Worm (Caenorhabditis elegans) whole organism, early embryonic: ENCODE measurements around the gene tra-3.

Source experiments
- B0310.2 ChIP-seq: sonication (generic microtip); optimal IDR thresholded peaks from 2 replicates; lab custom pipeline; 2016; ENCODE audit warnings: mild to moderate bottlenecking, missing genetic modification characterization, missing compliant biosample characterization
- F13C5.2 ChIP-seq: sonication (generic microtip); optimal IDR thresholded peaks from 2 replicates; lab custom pipeline; 2017; ENCODE audit warnings: mild to moderate bottlenecking, missing genetic modification characterization, inconsistent platforms, missing compliant biosample characterization
- aly-1 ChIP-seq: sonication (generic microtip); optimal IDR thresholded peaks from 2 replicates; lab custom pipeline; 2016; ENCODE audit warnings: missing genetic modification characterization, missing compliant biosample characterization
- ama-1 ChIP-seq: fragments of 150-350 bp; optimal IDR thresholded peaks from 2 replicates; lab custom pipeline; 2014
- ceh-13 ChIP-seq: fragments of 200-800 bp; sonication (Bioruptor generic); optimal IDR thresholded peaks from 2 replicates; lab custom pipeline; 2018; ENCODE audit warnings: mild to moderate bottlenecking, missing genetic modification characterization, missing compliant biosample characterization
- ceh-36 ChIP-seq: sonication (generic microtip); optimal IDR thresholded peaks from 2 replicates; lab custom pipeline; 2016; ENCODE audit warnings: missing genetic modification characterization, inconsistent platforms, missing compliant biosample characterization
- ets-7 ChIP-seq: sonication (generic microtip); optimal IDR thresholded peaks from 2 replicates; lab custom pipeline; 2016; ENCODE audit warnings: missing genotype, missing genetic modification characterization, missing compliant biosample characterization
- flt-1 ChIP-seq: fragments of 200-800 bp; sonication (Bioruptor generic); IDR thresholded peaks from 2 replicates; pipeline ENCODE4 v1.3.6; 2022; ENCODE audit warnings: missing genetic modification characterization, missing compliant biosample characterization
- hmbx-1 ChIP-seq: sonication (generic microtip); optimal IDR thresholded peaks from 2 replicates; lab custom pipeline; 2016; ENCODE audit warnings: mild to moderate bottlenecking, missing genetic modification characterization, missing compliant biosample characterization
- hmg-4 ChIP-seq: fragments of 200-800 bp; sonication (Bioruptor generic); optimal IDR thresholded peaks from 2 replicates; lab custom pipeline; 2018; ENCODE audit warnings: mild to moderate bottlenecking, missing genetic modification characterization, missing compliant biosample characterization
- hnd-1 ChIP-seq: sonication (generic microtip); optimal IDR thresholded peaks from 2 replicates; lab custom pipeline; 2016; ENCODE audit warnings: missing genetic modification characterization, missing compliant biosample characterization
- pes-1 ChIP-seq: fragments of 200-800 bp; sonication (Bioruptor generic); IDR thresholded peaks from 2 replicates; pipeline ENCODE4 v1.3.6; 2022; ENCODE audit warnings: missing genetic modification reagents, missing genetic modification characterization, missing compliant biosample characterization
- scrt-1 ChIP-seq: fragments of 200-800 bp; sonication (Bioruptor generic); IDR thresholded peaks from 2 replicates; pipeline ENCODE4 v1.3.6; 2022; ENCODE audit warnings: missing genetic modification characterization, missing compliant biosample characterization
- sea-1 ChIP-seq: fragments of 200-800 bp; sonication (Bioruptor generic); conservative IDR thresholded peaks from 2 replicates; pipeline ENCODE4 v1.3.6; 2022; ENCODE audit warnings: missing genetic modification characterization, missing compliant biosample characterization
- tbx-11 ChIP-seq: fragments of 200-800 bp; sonication (Bioruptor generic); IDR thresholded peaks from 2 replicates; pipeline ENCODE4 v1.3.6; 2022; ENCODE audit warnings: missing genetic modification characterization, missing compliant biosample characterization
- tbx-37 ChIP-seq: fragments of 200-800 bp; sonication (Bioruptor generic); conservative IDR thresholded peaks from 2 replicates; pipeline ENCODE4 v1.3.6; 2022; ENCODE audit warnings: missing genetic modification reagents, missing genetic modification characterization, missing compliant biosample characterization
- tra-4 ChIP-seq: sonication (generic microtip); optimal IDR thresholded peaks from 2 replicates; lab custom pipeline; 2017; ENCODE audit warnings: missing genetic modification characterization, missing compliant biosample characterization

Gene tra-3

DNA sequence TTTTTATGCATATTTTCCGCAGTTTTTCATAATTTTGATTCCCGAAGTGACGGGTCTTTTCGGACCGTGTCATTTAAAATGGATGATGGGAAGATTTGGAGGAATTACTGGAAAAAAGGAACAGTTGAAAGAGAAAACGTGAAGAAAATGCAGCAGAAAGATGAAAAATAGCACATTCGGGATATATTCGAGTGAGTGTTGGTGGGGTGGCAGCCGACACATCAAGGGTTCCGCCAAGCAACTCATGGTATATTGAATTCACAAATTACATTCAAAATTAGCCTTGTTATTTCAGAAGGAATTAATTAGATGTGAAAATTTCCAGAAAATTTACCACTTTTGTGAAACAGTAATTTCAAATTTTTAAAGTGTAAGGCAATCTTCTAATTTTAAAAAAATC lies at the start of gene tra-3:
tra-3 (minus strand) TSS at position 107 of the 400 bp plus-strand sequence.
- TF ChIP-seq pes-1 (GFP tag; lab: Robert Waterston, UW), result no peak
- TF ChIP-seq hmbx-1, result no peak
- TF ChIP-seq aly-1 (tag; lab: Kevin White, UChicago), result no peak
- no peak for TF ChIP-seq hnd-1 (tag; lab: Kevin White, UChicago)
- no peak for TF ChIP-seq tbx-11 (GFP tag; lab: Robert Waterston, UW)
- no peak for TF ChIP-seq tra-4 (tag; lab: Kevin White, UChicago)
- TF ChIP-seq ets-7 (tag; lab: Kevin White, UChicago), result no peak
- TF ChIP-seq flt-1, result no peak
- TF ChIP-seq ama-1 (lab: Kevin White, UChicago), result no peak
- no peak for TF ChIP-seq tbx-37
- TF ChIP-seq hmg-4 (GFP tag; lab: Kevin White, UChicago), result no peak
- TF ChIP-seq scrt-1 (GFP tag; lab: Robert Waterston, UW), result no peak
- TF ChIP-seq sea-1 (GFP tag; lab: Robert Waterston, UW), result no peak

DNA sequence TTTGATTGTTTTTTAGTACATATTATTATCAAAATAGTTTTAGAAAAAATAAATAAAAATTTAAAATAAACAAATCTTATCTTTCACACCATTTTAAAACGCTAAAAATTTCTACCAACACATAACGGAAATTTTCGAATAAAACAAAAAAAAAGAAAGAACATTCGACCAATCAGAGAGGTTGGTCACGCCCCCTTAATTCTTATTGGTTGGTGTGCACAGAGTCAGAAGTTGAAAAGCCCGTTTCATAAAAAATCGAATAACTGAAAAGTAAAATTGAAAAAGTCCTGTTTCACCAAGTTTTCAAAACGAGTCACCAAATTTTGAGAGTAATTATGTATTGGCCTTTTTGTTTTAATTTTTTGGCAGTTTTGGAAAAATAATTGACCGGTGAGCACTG lies 47.2 kb upstream of the tra-3 start:
- TF ChIP-seq ama-1 (lab: Kevin White, UChicago) (no peak), sea-1 (GFP tag; lab: Robert Waterston, UW) (no peak), B0310.2 (tag; lab: Kevin White, UChicago) (no peak), flt-1 (no peak), aly-1 (tag; lab: Kevin White, UChicago) (no peak), tbx-11 (GFP tag; lab: Robert Waterston, UW) (no peak), hnd-1 (tag; lab: Kevin White, UChicago) (no peak), F13C5.2 (no peak), ceh-13 (no peak), hmg-4 (GFP tag; lab: Kevin White, UChicago) (no peak), ets-7 (tag; lab: Kevin White, UChicago) (no peak), tra-4 (tag; lab: Kevin White, UChicago) (no peak), scrt-1 (GFP tag; lab: Robert Waterston, UW) (no peak), tbx-37 (no peak), ceh-36 (tag; lab: Kevin White, UChicago) (no peak), hmbx-1 (no peak)

ce11 chrIV:14483427-14483826 lies 39.4 kb upstream of the tra-3 start:
- no peak for TF ChIP-seq tbx-11 (GFP tag; lab: Robert Waterston, UW)
- no peak for TF ChIP-seq hmg-4 (GFP tag; lab: Kevin White, UChicago)
- no peak for TF ChIP-seq flt-1
- TF ChIP-seq ama-1 (lab: Kevin White, UChicago), result no peak
- TF ChIP-seq scrt-1 (GFP tag; lab: Robert Waterston, UW), result no peak
- TF ChIP-seq F13C5.2, result no peak
- no peak for TF ChIP-seq hmbx-1
- TF ChIP-seq sea-1 (GFP tag; lab: Robert Waterston, UW), result no peak
- TF ChIP-seq ets-7 (tag; lab: Kevin White, UChicago), result no peak
- no peak for TF ChIP-seq pes-1 (GFP tag; lab: Robert Waterston, UW)
- TF ChIP-seq tbx-37, result no peak
- TF ChIP-seq hnd-1 (tag; lab: Kevin White, UChicago), result no peak
- TF ChIP-seq tra-4 (tag; lab: Kevin White, UChicago), result no peak
- no peak for TF ChIP-seq ceh-13
- no peak for TF ChIP-seq ceh-36 (tag; lab: Kevin White, UChicago)
- TF ChIP-seq aly-1 (tag; lab: Kevin White, UChicago), result no peak
- no peak for TF ChIP-seq B0310.2 (tag; lab: Kevin White, UChicago)

DNA sequence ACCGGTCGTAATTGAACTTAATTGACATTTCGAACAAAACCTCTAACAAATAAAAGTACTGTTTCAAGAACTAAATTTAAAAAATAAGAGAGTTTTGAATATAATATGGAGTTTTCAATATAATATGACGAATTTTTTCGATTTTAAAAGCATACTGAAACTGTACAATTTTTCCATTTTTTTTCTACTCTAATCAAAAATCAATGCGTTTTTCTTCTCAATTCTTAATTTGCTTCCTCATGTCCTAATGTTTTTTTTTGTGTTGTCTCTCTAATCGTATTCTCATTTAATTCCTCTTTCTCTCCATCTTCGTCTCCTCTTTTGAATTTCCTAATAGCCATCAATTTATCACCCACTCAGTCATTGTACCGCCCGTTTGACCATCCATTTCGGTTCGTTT lies 38.0 kb upstream of the tra-3 start, which contains the start of gene Y57G11A.4:
Y57G11A.4 (plus strand) TSS at position 301 of the 400 bp plus-strand sequence.
- TF ChIP-seq sea-1 (GFP tag; lab: Robert Waterston, UW) (no peak), hnd-1 (tag; lab: Kevin White, UChicago) (no peak), aly-1 (tag; lab: Kevin White, UChicago) (no peak), flt-1 (no peak), F13C5.2 (no peak), hmg-4 (GFP tag; lab: Kevin White, UChicago) (no peak), tra-4 (tag; lab: Kevin White, UChicago) (no peak), tbx-37 (no peak), pes-1 (GFP tag; lab: Robert Waterston, UW) (no peak), ama-1 (lab: Kevin White, UChicago) (no peak)

DNA sequence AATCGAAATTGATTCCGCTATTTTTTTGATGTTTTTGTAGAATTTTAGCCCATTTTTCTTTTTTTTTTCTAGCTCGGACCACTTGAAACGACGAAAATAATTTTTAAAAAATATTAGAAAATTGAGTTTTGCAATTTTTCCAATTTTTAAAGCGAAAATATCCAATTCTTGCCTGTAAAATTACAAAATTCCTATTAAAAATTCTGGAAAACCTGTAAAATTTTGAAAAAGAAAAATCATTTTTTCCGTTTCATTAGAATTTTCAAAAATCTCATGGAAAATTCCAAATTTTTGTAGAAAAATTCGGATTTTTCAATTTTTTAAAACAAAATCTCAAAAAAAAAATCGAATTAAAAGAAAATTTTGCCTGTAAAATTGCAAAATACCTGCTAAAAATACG lies 25.0 kb upstream of the tra-3 start:
- TF ChIP-seq pes-1 (GFP tag; lab: Robert Waterston, UW) (no peak), F13C5.2 (no peak), hnd-1 (tag; lab: Kevin White, UChicago) (no peak), ceh-13 (no peak), tbx-37 (no peak), scrt-1 (GFP tag; lab: Robert Waterston, UW) (no peak), B0310.2 (tag; lab: Kevin White, UChicago) (no peak), ceh-36 (tag; lab: Kevin White, UChicago) (no peak), hmg-4 (GFP tag; lab: Kevin White, UChicago) (no peak), tra-4 (tag; lab: Kevin White, UChicago) (no peak)

DNA sequence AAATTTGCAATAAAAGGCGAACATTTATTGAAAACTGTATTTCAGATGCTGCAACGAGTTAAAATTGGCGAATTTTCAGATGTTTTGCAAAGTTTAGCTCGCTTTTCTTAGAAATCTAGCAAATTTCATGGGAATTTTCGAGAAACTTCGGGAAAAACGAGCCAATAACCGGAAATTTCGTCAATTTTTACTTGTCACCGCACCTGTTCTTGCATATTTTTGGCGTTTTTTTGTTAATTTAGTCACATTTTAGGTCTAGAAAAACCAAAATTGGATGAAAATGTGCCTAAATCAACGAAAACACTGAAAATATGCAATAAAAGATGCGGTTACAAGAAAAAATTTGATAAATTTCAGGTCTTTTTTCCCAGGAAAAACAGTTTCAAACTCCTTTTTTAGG lies 22.9 kb upstream of the tra-3 start:
- TF ChIP-seq hnd-1 (tag; lab: Kevin White, UChicago) (no peak), ama-1 (lab: Kevin White, UChicago) (no peak), sea-1 (GFP tag; lab: Robert Waterston, UW) (no peak), hmg-4 (GFP tag; lab: Kevin White, UChicago) (no peak), scrt-1 (GFP tag; lab: Robert Waterston, UW) (no peak)

DNA sequence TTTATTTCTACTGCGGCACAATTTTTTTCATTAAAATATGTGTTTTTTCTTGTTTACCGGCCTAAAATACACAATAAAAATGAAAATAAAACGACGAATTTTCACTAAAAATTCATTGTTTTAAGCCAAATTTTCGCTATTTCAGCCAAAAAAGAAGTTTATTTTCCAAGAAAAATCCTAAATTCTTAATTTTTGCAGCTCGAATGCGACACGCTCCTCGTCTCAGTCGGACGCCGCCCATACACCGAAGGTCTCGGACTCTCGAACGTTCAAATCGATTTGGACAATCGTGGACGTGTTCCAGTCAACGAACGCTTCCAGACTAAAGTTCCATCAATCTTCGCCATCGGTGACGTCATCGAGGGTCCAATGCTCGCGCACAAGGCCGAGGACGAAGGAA lies 22.1 kb upstream of the tra-3 start:
- TF ChIP-seq ceh-13 (no peak), F13C5.2 (no peak), flt-1 (no peak), ama-1 (lab: Kevin White, UChicago) (no peak), hnd-1 (tag; lab: Kevin White, UChicago) (no peak), scrt-1 (GFP tag; lab: Robert Waterston, UW) (no peak), hmbx-1 (no peak), tbx-37 (no peak), pes-1 (GFP tag; lab: Robert Waterston, UW) (no peak), ceh-36 (tag; lab: Kevin White, UChicago) (no peak), B0310.2 (tag; lab: Kevin White, UChicago) (no peak), hmg-4 (GFP tag; lab: Kevin White, UChicago) (no peak), aly-1 (tag; lab: Kevin White, UChicago) (no peak), ets-7 (tag; lab: Kevin White, UChicago) (no peak), sea-1 (GFP tag; lab: Robert Waterston, UW) (no peak), tbx-11 (GFP tag; lab: Robert Waterston, UW) (no peak), tra-4 (tag; lab: Kevin White, UChicago) (no peak)
